Fruit fly (Drosophila melanogaster) whole organism, prepupa: ENCODE measurements around the gene CG8142.
"Not testable (repeated sequence)": the region's sequence is repeated elsewhere in the genome, so short reads cannot be mapped to it uniquely, and the experiment has no call there.

Source experiments
- Blimp-1 ChIP-seq: fragments of 200-800 bp; sonication (Bioruptor generic); optimal IDR thresholded peaks from 3 replicates; lab custom pipeline; 2017; ENCODE audit warnings: missing biosample characterization, missing genetic modification characterization, mild to moderate bottlenecking, moderate library complexity, missing genetic modification reagents
- CG10631 ChIP-seq: fragments of 200-800 bp; sonication (Bioruptor generic); optimal IDR thresholded peaks from 2 replicates; lab custom pipeline; 2016; ENCODE audit warnings: missing biosample characterization, missing genetic modification characterization
- CG11294 ChIP-seq: fragments of 200-800 bp; sonication (Bioruptor generic); IDR thresholded peaks from 2 replicates; pipeline ENCODE4 v1.3.6; 2022; ENCODE audit warnings: missing biosample characterization, missing genetic modification characterization
- CG11762 ChIP-seq: fragments of 200-800 bp; sonication (Bioruptor generic); optimal IDR thresholded peaks from 3 replicates; lab custom pipeline; 2016; ENCODE audit warnings: missing biosample characterization, missing genetic modification characterization; ENCODE audit not compliant: insufficient read depth
- CG11902 ChIP-seq: fragments of 200-800 bp; sonication (Bioruptor generic); optimal IDR thresholded peaks from 3 replicates; lab custom pipeline; 2016; ENCODE audit warnings: missing biosample characterization, missing genetic modification characterization
- CG16779 ChIP-seq: fragments of 200-800 bp; sonication (Bioruptor generic); optimal IDR thresholded peaks from 3 replicates; lab custom pipeline; 2017; ENCODE audit warnings: missing biosample characterization, mild to moderate bottlenecking, missing genetic modification characterization
- CG3032 ChIP-seq: fragments of 200-800 bp; optimal IDR thresholded peaks from 2 replicates; lab custom pipeline; 2019; ENCODE audit warnings: missing biosample characterization, mild to moderate bottlenecking, missing genetic modification characterization, moderate library complexity
- CG31627 ChIP-seq: fragments of 200-800 bp; sonication (Bioruptor generic); optimal IDR thresholded peaks from 3 replicates; lab custom pipeline; 2016; ENCODE audit warnings: missing biosample characterization, missing genetic modification characterization
- CG32006 ChIP-seq: fragments of 200-800 bp; sonication (Bioruptor generic); optimal IDR thresholded peaks from 3 replicates; lab custom pipeline; 2017; ENCODE audit warnings: missing biosample characterization, mild to moderate bottlenecking, missing genetic modification characterization
- CG6163 ChIP-seq: fragments of 200-800 bp; sonication (Bioruptor generic); IDR thresholded peaks from 3 replicates; pipeline ENCODE4 v1.3.6; 2022; ENCODE audit warnings: missing biosample characterization, missing genetic modification characterization
- CG6276 ChIP-seq: fragments of 200-800 bp; sonication (Bioruptor generic); optimal IDR thresholded peaks from 2 replicates; lab custom pipeline; 2017; ENCODE audit warnings: missing biosample characterization, mild to moderate bottlenecking, missing genetic modification characterization
- CG6854 ChIP-seq: fragments of 200-800 bp; sonication (Bioruptor generic); optimal IDR thresholded peaks from 2 replicates; lab custom pipeline; 2017; ENCODE audit warnings: missing biosample characterization, mild to moderate bottlenecking, missing genetic modification characterization
- CG7368 ChIP-seq: fragments of 200-800 bp; sonication (Bioruptor generic); optimal IDR thresholded peaks from 3 replicates; lab custom pipeline; 2016; ENCODE audit warnings: missing biosample characterization, missing genetic modification characterization
- CG8119 ChIP-seq: fragments of 200-800 bp; sonication (Bioruptor generic); IDR thresholded peaks from 3 replicates; pipeline ENCODE4 v1.3.6; 2022; ENCODE audit warnings: missing biosample characterization, missing genetic modification characterization
- CG8319 ChIP-seq: fragments of 200-800 bp; sonication (Bioruptor generic); optimal IDR thresholded peaks from 3 replicates; lab custom pipeline; 2016; ENCODE audit warnings: missing biosample characterization, missing genetic modification characterization
- Eip75B ChIP-seq: fragments of 200-800 bp; sonication (Bioruptor generic); optimal IDR thresholded peaks from 3 replicates; lab custom pipeline; 2016; ENCODE audit warnings: missing biosample characterization, missing genetic modification characterization
- Eip78C ChIP-seq: fragments of 200-800 bp; sonication (Bioruptor generic); peaks from one replicate; lab custom pipeline; 2016; ENCODE audit warnings: missing biosample characterization, missing genetic modification characterization
- Eip93F ChIP-seq: fragments of 200-800 bp; sonication (Bioruptor generic); optimal IDR thresholded peaks from 2 replicates; lab custom pipeline; 2016; ENCODE audit warnings: missing biosample characterization, mild to moderate bottlenecking, missing genetic modification characterization
- Ets21C ChIP-seq: fragments of 200-800 bp; sonication (Bioruptor generic); optimal IDR thresholded peaks from 3 replicates; lab custom pipeline; 2016; ENCODE audit warnings: missing biosample characterization, missing genetic modification characterization
- Gug ChIP-seq: fragments of 200-800 bp; sonication (Bioruptor generic); IDR thresholded peaks from 2 replicates; pipeline ENCODE4 v1.3.6; 2022; ENCODE audit warnings: missing biosample characterization, missing genetic modification characterization
- Hr38 ChIP-seq: sonication (Bioruptor generic); optimal IDR thresholded peaks from 2 replicates; lab custom pipeline; 2016; ENCODE audit warnings: missing biosample characterization, missing genetic modification characterization
- Hr4 ChIP-seq: fragments of 200-800 bp; sonication (Bioruptor generic); optimal IDR thresholded peaks from 3 replicates; lab custom pipeline; 2016; ENCODE audit warnings: missing biosample characterization, missing genetic modification characterization
- Lpt ChIP-seq: fragments of 200-800 bp; sonication (Bioruptor generic); optimal IDR thresholded peaks from 3 replicates; lab custom pipeline; 2016; ENCODE audit warnings: missing biosample characterization, missing genetic modification characterization
- Met ChIP-seq: fragments of 200-800 bp; sonication (Bioruptor generic); optimal IDR thresholded peaks from 3 replicates; lab custom pipeline; 2016; ENCODE audit warnings: missing biosample characterization, missing genetic modification characterization
- OdsH ChIP-seq: fragments of 200-800 bp; sonication (Bioruptor generic); optimal IDR thresholded peaks from 3 replicates; lab custom pipeline; 2016; ENCODE audit warnings: missing biosample characterization, missing genetic modification characterization
- Smox ChIP-seq: fragments of 200-800 bp; sonication (Bioruptor generic); optimal IDR thresholded peaks from 3 replicates; lab custom pipeline; 2016; ENCODE audit warnings: missing biosample characterization, missing genetic modification characterization
- Sox102F ChIP-seq: fragments of 200-800 bp; sonication (Bioruptor generic); optimal IDR thresholded peaks from 2 replicates; lab custom pipeline; 2016; ENCODE audit warnings: missing biosample characterization, mild to moderate bottlenecking, missing genetic modification characterization
- Sox14 ChIP-seq: fragments of 200-800 bp; sonication (Bioruptor generic); optimal IDR thresholded peaks from 3 replicates; lab custom pipeline; 2016; ENCODE audit warnings: missing biosample characterization, missing genetic modification characterization
- Sox15 ChIP-seq: fragments of 200-800 bp; sonication (Bioruptor generic); optimal IDR thresholded peaks from 3 replicates; lab custom pipeline; 2016; ENCODE audit warnings: missing biosample characterization, missing genetic modification characterization
- achi ChIP-seq: fragments of 200-800 bp; sonication (Bioruptor generic); optimal IDR thresholded peaks from 3 replicates; lab custom pipeline; 2016; ENCODE audit warnings: missing biosample characterization, missing genetic modification characterization
- acj6 ChIP-seq: fragments of 200-800 bp; sonication (Bioruptor generic); optimal IDR thresholded peaks from 3 replicates; lab custom pipeline; 2016; ENCODE audit warnings: missing biosample characterization, missing genetic modification characterization
- esn ChIP-seq: fragments of 200-800 bp; sonication (Bioruptor generic); optimal IDR thresholded peaks from 2 replicates; lab custom pipeline; 2016; ENCODE audit warnings: missing biosample characterization, mild to moderate bottlenecking, missing genetic modification characterization, moderate library complexity
- fd59A ChIP-seq: fragments of 200-800 bp; sonication (Bioruptor generic); optimal IDR thresholded peaks from 2 replicates; lab custom pipeline; 2017; ENCODE audit warnings: missing biosample characterization, mild to moderate bottlenecking, missing genetic modification characterization, missing genetic modification reagents
- net ChIP-seq: fragments of 200-800 bp; sonication (Bioruptor generic); optimal IDR thresholded peaks from 3 replicates; lab custom pipeline; 2016; ENCODE audit warnings: missing biosample characterization, missing genetic modification characterization
- salr ChIP-seq, 2 experiments: fragments of 200-800 bp; sonication (Bioruptor generic); optimal IDR thresholded peaks; 3 replicates each; lab custom pipeline; 2016 to 2018; ENCODE audit warnings: missing biosample characterization in 2 of 2, missing genetic modification characterization in 2 of 2, mild to moderate bottlenecking in 1 of 2
- spab ChIP-seq: fragments of 200-800 bp; sonication (Bioruptor generic); optimal IDR thresholded peaks from 2 replicates; lab custom pipeline; 2017; ENCODE audit warnings: missing biosample characterization, mild to moderate bottlenecking, missing genetic modification characterization, missing genetic modification reagents
- ss ChIP-seq, 2 experiments: fragments of 200-800 bp; sonication (Bioruptor generic); optimal IDR thresholded peaks; 2 replicates in 1 of 2; 3 replicates in 1 of 2; lab custom pipeline; 2017 to 2018; ENCODE audit warnings: mild to moderate bottlenecking in 2 of 2, missing biosample characterization in 2 of 2, missing genetic modification characterization in 2 of 2, moderate library complexity in 1 of 2
- svp ChIP-seq: fragments of 200-800 bp; sonication (Bioruptor generic); peaks from one replicate; lab custom pipeline; 2016; ENCODE audit warnings: missing biosample characterization, missing genetic modification characterization
- vri ChIP-seq: fragments of 200-800 bp; sonication (Bioruptor generic); optimal IDR thresholded peaks from 3 replicates; lab custom pipeline; 2016; ENCODE audit warnings: missing biosample characterization, mild to moderate bottlenecking, missing genetic modification characterization

CG8142 gene

DNA sequence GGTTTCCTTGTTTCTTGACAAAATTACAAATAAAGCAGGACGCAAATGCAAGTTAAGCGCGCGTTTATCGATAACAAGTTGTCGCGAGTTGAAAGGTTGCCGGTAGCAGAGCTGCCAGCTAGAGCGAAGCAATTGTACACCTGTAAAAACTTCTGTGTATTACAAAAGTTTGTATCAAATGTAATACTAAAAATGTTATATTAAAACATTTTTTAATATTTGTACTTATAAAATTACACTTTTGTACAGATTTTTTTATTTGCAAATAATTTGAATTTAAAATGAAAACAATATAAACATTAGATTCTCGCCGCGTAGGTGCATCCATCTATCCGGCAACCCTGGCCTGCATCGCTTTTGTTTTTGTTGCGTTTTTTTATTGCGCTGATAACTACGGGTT lies at the start of gene CG8142, which contains the start of gene Ucp4A (continued):
- TF ChIP-seq Sox102F, result no peak
- TF ChIP-seq Eip78C, result peak; percentile 96
- peak; percentile 78 for TF ChIP-seq net (GFP tag; lab: Kevin White, UChicago)
- TF ChIP-seq CG11762 (GFP tag; lab: Kevin White, UChicago), result peak; percentile 85
- peak; percentile 86 for TF ChIP-seq CG11902 (GFP tag; lab: Kevin White, UChicago)
- peak; percentile 95 for TF ChIP-seq CG6163 (GFP tag; lab: Robert Waterston, UW)
- peak; percentile 69 for TF ChIP-seq Ets21C (GFP tag; lab: Kevin White, UChicago)
- no peak for TF ChIP-seq Met (GFP tag; lab: Kevin White, UChicago)
- TF ChIP-seq, all 60 proteins: peak for 52

DNA sequence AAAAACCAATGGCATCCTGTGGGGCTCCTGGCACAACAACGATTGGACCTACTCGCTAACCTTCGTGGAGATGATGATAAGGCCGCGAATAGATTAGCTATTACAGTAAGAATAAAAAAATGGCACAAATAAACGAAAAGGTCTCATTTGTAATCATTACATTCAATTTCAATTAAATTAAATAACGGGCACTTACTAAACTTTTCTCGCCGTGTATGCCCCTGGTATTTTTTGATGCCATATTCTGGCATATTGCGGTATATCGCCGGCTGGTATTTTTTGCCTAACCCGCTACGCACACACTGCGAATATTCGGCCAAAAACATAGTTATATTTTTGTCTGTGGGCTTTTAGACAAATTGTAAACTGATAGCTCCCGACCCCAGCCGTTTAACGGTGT lies 44.7 kb upstream of the CG8142 start, which contains the start of gene Gss1:
Gene Gss1 (plus strand): TSS at position 301 of the 400 bp plus-strand sequence.
- not testable (repeated sequence) for TF ChIP-seq esn, CG7368, fd59A (GFP tag; lab: Kevin White, UChicago)

DNA sequence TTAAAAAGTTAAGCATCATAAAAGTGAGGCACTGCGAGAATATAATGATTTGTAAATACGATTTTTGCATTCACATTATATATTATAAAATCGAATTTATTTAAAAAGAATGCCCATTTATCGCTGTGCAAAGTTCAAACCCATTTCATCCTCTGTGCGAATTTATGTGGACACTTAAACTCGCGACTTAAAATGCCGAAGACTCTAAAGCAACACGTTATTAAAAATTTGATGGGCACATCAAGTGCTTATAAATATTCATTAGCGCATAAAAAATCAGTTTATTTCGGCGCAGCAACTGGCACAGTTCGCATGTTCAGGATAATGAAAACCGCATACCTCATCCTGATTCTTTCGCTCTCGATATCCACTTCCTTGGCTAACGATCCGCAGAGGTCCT lies 43.4 kb upstream of the CG8142 start, which contains the start of gene CG6788:
Gene CG6788 (plus strand): TSS at position 301 of the 400 bp plus-strand sequence.
- no peak for TF ChIP-seq CG6163 (GFP tag; lab: Robert Waterston, UW)
- no peak for TF ChIP-seq CG8119 (GFP tag; lab: Robert Waterston, UW)
- TF ChIP-seq ss (GFP tag; optimal IDR thresholded peaks at IDR 0.05; lab: Kevin White, UChicago), result no peak
- no peak for TF ChIP-seq spab
- no peak for TF ChIP-seq salr (GFP tag; optimal IDR thresholded peaks at IDR 0.05; lab: Kevin White, UChicago)
- no peak for TF ChIP-seq Hr4 (GFP tag; lab: Kevin White, UChicago)
- TF ChIP-seq CG6854 (GFP tag; lab: Kevin White, UChicago), result no peak
- TF ChIP-seq CG32006, result no peak
- TF ChIP-seq CG10631 (GFP tag; lab: Kevin White, UChicago), result no peak
- TF ChIP-seq Ets21C (GFP tag; lab: Kevin White, UChicago), result no peak
- TF ChIP-seq Eip93F (GFP tag; lab: Kevin White, UChicago), result no peak
- no peak for TF ChIP-seq net (GFP tag; lab: Kevin White, UChicago)
- TF ChIP-seq Sox15, result no peak
- TF ChIP-seq acj6 (GFP tag; lab: Kevin White, UChicago), result no peak
- no peak for TF ChIP-seq Eip78C

DNA sequence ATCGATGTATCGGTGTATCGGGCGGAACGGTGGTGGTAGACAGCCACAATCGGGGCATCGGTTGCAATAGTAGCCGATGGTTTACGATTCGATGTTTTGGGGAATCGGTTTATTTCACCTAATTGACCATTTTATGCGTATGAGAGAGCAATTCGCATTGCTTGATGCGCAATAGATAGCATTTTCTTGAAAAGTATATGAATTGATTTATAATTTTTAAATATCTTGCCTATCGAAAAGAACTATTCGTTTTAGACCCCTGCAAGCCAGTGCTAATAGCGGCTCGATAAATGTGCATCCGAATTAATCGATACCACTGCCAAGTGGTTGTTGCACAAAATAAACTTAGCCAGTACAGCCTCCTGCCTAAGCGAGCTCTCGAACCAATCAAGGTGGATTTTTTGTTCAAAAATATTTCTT lies 42.7 kb upstream of the CG8142 start, which contains the start of gene mnb:
Gene mnb (minus strand): TSS at position 15 of the 420 bp plus-strand sequence.
- TF ChIP-seq esn (GFP tag; lab: Kevin White, UChicago) (peak; percentile 32), CG11902 (GFP tag; lab: Kevin White, UChicago) (no peak), CG31627 (peak; percentile 7), acj6 (GFP tag; lab: Kevin White, UChicago) (peak; percentile 4), svp (GFP tag; lab: Kevin White, UChicago) (peak; percentile 73)

DNA sequence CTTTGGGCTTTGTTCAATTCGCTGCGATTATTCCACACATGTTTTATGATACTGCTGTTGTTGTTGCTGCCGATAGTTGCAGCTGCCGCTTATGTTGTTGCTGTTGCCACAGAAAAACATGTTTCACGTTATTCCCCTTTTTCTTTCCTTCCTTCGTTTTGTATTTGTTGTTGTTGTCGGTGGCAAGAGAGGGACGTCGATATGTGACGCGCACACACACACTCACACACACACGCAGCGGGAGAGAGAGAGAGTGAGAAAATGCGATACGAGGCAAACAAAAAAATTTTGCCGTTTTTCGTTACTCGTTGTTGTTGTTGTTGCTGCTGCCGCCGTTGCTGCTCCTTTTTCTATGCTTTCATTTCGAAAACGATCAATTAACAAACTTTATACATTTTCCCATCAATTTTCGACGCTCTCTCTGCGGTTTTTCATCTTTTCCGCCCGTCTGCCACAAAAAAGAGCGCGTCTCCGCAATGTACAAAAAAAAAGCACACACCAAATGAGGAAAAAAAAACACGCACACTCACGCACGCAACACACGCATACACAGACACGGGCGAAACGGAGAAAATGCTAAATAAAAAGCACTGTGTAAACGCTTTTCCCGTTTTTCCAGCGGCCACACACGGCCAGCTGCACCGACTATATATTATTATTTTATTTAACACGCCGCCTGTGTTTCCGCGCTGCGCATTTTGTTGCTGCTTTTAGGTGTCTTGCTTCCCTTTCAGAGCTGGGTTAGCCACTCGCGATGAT lies 42.1 kb upstream of the CG8142 start:
- TF ChIP-seq vri (peak; percentile 20), Hr4 (GFP tag; lab: Kevin White, UChicago) (peak; percentile 2), CG16779 (peak; percentile 75), Sox15 (no peak), fd59A (GFP tag; lab: Kevin White, UChicago) (peak; percentile 44), Gug (no peak; the same call in 1 of the 2 replicates), salr (GFP tag; optimal IDR thresholded peaks at IDR 0.05; lab: Kevin White, UChicago) (peak in 1 of 2 experiments; percentile 85), Eip75B (GFP tag; lab: Kevin White, UChicago) (peak; percentile 41), CG11294 (no peak), net (GFP tag; lab: Kevin White, UChicago) (peak; percentile 69), CG8319 (GFP tag; lab: Kevin White, UChicago) (no peak), Eip78C (peak; percentile 80), Sox14 (GFP tag; lab: Kevin White, UChicago) (peak; percentile 30), CG6163 (GFP tag; lab: Robert Waterston, UW) (peak; percentile 66), CG6854 (GFP tag; lab: Kevin White, UChicago) (peak; percentile 68), Smox (GFP tag; lab: Kevin White, UChicago) (no peak), spab (peak; percentile 75), CG6276 (peak; percentile 88), Lpt (peak; percentile 73), CG3032 (tag; lab: Kevin White, UChicago) (peak; percentile 68), OdsH (GFP tag; lab: Kevin White, UChicago) (no peak), Eip93F (GFP tag; lab: Kevin White, UChicago) (peak; percentile 16), Blimp-1 (no peak), achi (GFP tag; lab: Kevin White, UChicago) (peak; percentile 8), Hr38 (GFP tag; lab: Kevin White, UChicago) (no peak)
